Fruit fly (Drosophila melanogaster) whole organism, adult: ENCODE results near the gene CG33287.

Experiments
- CG12768 ChIP-seq: fragments of 200-800 bp; sonication (Bioruptor generic); optimal IDR thresholded peaks from 2 replicates; lab custom pipeline; 2017; ENCODE audit warnings: missing biosample characterization, missing genetic modification characterization, mild to moderate bottlenecking, moderate library complexity, missing genetic modification reagents
- CG14711 ChIP-seq: fragments of 200-800 bp; sonication (Bioruptor generic); optimal IDR thresholded peaks from 2 replicates; lab custom pipeline; 2018; ENCODE audit warnings: missing biosample characterization, mild to moderate bottlenecking, missing genetic modification characterization, moderate library complexity
- CG33017 ChIP-seq: fragments of 200-800 bp; sonication (Bioruptor generic); optimal IDR thresholded peaks from 2 replicates; lab custom pipeline; 2018; ENCODE audit warnings: missing biosample characterization, mild to moderate bottlenecking, missing genetic modification characterization, moderate library complexity
- CG5204 ChIP-seq: fragments of 200-800 bp; sonication (Bioruptor generic); optimal IDR thresholded peaks from 2 replicates; lab custom pipeline; 2016; ENCODE audit warnings: missing biosample characterization, missing genetic modification characterization
- CG7045 ChIP-seq: fragments of 200-800 bp; sonication (Bioruptor generic); optimal IDR thresholded peaks from 2 replicates; lab custom pipeline; 2017; ENCODE audit warnings: missing biosample characterization, mild to moderate bottlenecking, missing genetic modification characterization
- Crg-1 ChIP-seq: fragments of 200-800 bp; sonication (Bioruptor generic); optimal IDR thresholded peaks from 2 replicates; lab custom pipeline; 2016; ENCODE audit warnings: missing biosample characterization, missing genetic modification characterization
- bab1 ChIP-seq: fragments of 200-800 bp; sonication (Bioruptor generic); optimal IDR thresholded peaks from 3 replicates; lab custom pipeline; 2019; ENCODE audit warnings: missing biosample characterization, mild to moderate bottlenecking, missing genetic modification characterization, moderate library complexity
- cic ChIP-seq: fragments of 200-800 bp; sonication (Bioruptor generic); optimal IDR thresholded peaks from 2 replicates; lab custom pipeline; 2017; ENCODE audit warnings: missing biosample characterization, mild to moderate bottlenecking, missing genetic modification characterization, moderate library complexity
- kay ChIP-seq: fragments of 200-800 bp; sonication (Bioruptor generic); peaks from one replicate; lab custom pipeline; 2016; ENCODE audit warnings: missing biosample characterization, missing genetic modification characterization, borderline replicate concordance
- pad ChIP-seq: fragments of 200-800 bp; sonication (Bioruptor generic); optimal IDR thresholded peaks from 3 replicates; lab custom pipeline; 2017; ENCODE audit warnings: missing biosample characterization, missing genetic modification characterization, mild to moderate bottlenecking, moderate library complexity, missing genetic modification reagents
- toe ChIP-seq: fragments of 200-800 bp; sonication (Bioruptor generic); optimal IDR thresholded peaks from 2 replicates; lab custom pipeline; 2016; ENCODE audit warnings: missing biosample characterization, missing genetic modification characterization

DNA sequence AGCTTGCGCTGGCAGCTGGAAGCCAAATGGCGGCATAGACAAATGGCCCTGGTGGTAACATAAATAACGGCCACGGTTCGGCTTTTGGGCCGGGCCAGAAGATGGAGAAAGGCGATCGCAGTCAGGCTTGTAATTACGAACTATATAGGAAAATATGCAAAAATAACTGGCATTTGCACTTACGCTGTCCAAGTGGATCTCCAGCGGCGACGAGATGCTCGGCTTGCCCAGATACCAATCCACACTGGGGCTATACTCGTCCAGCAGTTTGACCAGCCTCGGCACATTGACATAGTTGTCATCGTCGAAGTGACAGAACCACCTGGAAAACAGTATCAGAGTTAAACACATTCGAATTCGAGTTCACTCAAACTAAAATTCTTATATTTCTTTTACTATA, 42.9 kb downstream of the CG33287 start, which contains the start of gene CG10589:
- TF ChIP-seq bab1 (GFP tag; lab: Kevin White, UChicago) (no peak), kay (no peak), CG12768 (GFP tag; lab: Kevin White, UChicago) (no peak), CG33017 (tag; lab: Kevin White, UChicago) (no peak), toe (GFP tag; lab: Kevin White, UChicago) (no peak), Crg-1 (GFP tag; lab: Kevin White, UChicago) (no peak), CG14711 (tag; lab: Kevin White, UChicago) (no peak), CG7045 (GFP tag; lab: Kevin White, UChicago) (no peak), pad (GFP tag; lab: Kevin White, UChicago) (no peak), CG5204 (GFP tag; lab: Kevin White, UChicago) (no peak), cic (GFP tag; lab: Kevin White, UChicago) (no peak)
